Fruit fly (Drosophila melanogaster) whole organism, larva: ENCODE measurements around the gene RpS20.

ENCODE experiments used
- noc ChIP-seq: fragments of 200-800 bp; sonication (Bioruptor generic); optimal IDR thresholded peaks from 3 replicates; lab custom pipeline; 2019; ENCODE audit warnings: missing biosample characterization, mild to moderate bottlenecking, missing genetic modification characterization, moderate library complexity

Gene RpS20

dm6 chr3R:20802253-20802652, 19.7 kb upstream of the RpS20 start:
- no peak for TF ChIP-seq noc (tag; lab: Kevin White, UChicago)

dm6 chr3R:20816008-20816407, 6.0 kb upstream of the RpS20 start, which contains the start of gene Fancd2:
Gene Fancd2 (minus strand): TSS chr3R:20816190.
- no peak for TF ChIP-seq noc (tag; lab: Kevin White, UChicago)

- TF ChIP-seq noc (tag; lab: Kevin White, UChicago): no peak
Measured at dm6 chr3R:20818237-20818636, 3.7 kb upstream of the RpS20 start.

- no peak for TF ChIP-seq noc (tag; lab: Kevin White, UChicago)
Measured at dm6 chr3R:20818689-20819088, 3.3 kb upstream of the RpS20 start, which contains the start of gene CG17270. Gene CG17270 (minus strand): TSS chr3R:20818929.

dm6 chr3R:20823704-20824454, 1.9 kb downstream of the RpS20 start, which contains the start of gene CG17272:
Gene CG17272 (minus strand): TSS chr3R:20824239.
- no peak for TF ChIP-seq noc (tag; lab: Kevin White, UChicago)

dm6 chr3R:20826929-20827328, 4.9 kb downstream of the RpS20 start:
- TF ChIP-seq noc (tag; lab: Kevin White, UChicago): no peak

DNA sequence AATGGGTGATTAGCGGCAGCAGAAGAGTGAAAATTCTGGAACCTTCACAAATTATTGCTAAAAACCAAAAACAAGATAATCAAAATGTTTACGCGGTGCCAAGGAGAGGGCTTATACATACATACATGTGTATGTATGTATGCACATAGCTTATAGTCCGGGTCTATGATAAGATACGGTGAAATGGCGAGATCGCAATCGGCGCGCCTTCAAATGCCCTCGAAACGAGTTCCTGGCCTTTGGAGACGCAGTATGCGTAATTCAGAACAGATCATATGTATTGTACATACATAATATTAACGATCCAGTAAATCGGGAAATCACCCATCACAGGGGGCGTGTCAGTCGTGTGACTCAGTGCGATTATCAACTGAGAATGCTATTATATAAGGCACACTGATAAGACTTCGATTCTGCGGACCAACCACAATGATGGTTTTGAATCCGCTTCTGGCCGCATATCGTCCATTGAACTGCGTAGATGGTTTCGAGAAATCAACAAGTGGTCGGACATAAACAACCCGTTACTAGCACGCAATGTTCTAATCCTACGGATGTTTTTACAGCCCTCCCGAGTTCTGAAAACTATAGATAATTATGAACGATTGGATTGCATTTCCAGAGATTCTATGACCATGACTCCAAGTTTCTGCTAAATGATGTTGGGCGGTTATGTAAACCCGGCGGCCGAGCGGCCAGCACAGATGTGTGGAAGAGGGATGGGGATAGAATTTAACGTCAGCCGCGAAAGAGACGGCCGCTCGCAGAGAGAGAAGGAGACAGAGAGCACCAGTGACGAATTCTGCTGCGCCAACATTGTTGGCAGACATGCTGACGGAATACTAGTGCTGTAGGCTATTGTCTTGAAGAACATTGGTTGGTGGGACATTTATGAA, 6.8 kb downstream of the RpS20 start:
- TF ChIP-seq noc (tag; lab: Kevin White, UChicago): peak; percentile 70

dm6 chr3R:20829416-20830131, 7.6 kb downstream of the RpS20 start:
- no peak for TF ChIP-seq noc (tag; lab: Kevin White, UChicago)

DNA sequence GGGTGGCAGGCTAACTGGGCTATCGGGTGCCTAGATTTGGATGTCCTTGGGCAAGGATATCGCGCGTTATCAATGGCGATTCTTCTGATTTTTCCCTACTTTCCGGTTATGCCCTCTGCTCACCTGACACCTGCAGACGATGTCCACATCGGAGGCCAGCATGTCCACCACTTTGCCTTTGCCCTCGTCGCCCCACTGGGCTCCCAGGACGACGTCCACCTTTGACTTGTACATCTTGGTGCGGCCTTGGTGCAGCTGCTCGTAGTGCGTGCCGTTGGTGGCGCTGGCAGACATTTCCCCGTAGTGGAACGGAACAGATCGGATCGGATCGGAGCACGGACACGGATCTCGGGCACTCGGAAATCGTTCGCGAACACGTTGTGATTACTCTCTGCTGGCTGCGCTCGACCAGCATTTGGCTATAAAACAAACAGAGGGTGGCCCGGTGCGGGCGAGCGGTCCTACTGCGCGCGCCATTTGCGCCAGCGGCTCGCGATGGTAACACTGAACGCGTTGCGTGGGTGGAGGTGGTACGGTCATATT, 8.2 kb downstream of the RpS20 start, which contains the start of gene Adss:
Adss (minus strand) TSS at position 428 of the 543 bp plus-strand sequence.
- TF ChIP-seq noc (tag; lab: Kevin White, UChicago): peak; percentile 45

DNA sequence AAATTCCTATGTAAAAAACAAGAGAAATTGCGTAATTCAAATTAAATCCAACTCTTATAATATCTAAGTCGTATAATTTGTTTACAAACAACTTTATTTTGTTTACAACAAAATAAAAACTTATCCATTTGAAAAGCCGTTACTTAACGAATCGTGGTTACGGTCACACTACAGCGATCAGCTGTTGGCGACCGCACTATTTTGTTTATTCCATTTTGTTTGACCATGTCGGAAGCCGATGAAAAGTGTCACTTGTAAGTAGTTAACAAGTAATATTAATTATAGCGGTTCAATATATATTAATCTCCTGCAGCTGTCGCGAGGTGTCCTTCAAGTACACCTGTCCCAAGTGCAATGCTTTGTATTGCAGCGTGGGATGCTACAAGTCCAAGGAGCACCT, 9.0 kb downstream of the RpS20 start, which contains the start of gene CG31223:
CG31223 (plus strand) TSS at position 165 of the 400 bp plus-strand sequence.
- TF ChIP-seq noc (tag; lab: Kevin White, UChicago): no peak

DNA sequence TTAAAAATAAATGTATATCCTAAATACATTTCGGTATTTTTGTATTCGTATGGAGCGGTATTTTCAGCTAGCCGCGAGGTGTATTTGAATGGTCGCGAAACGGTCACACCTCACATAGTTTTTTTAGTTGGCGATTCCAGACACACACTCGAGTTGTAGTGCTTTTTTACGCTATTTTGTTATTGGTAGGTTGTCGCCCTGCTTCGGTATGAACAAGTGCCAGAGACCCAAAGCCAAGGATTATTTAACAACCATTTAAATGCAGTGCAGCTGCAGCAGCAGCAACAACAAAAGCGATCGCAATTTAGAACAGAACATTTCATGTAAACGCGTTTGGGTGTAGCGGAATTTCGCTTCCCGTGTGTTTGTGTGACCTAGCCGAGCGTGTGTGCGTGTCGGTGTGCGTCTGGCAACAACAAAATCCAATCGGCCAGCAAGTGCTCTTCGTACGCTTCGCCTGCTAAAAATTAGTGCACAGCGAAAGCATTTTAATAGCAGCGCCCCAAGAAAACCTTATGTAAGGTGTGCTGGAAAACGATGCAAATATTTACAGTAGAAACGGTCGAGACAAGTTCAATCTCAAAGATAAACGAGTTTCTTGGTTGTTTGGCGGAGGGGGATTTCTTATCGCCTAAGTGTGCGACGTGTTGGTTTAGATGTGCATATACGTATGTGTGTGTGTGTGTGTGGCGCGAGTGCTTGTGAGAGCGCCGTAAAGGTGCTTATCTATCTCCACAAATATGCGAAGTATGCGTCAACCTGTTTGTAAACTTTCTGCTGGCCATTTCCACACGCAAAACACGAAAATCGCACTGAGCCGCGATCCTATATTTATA, 10.9 kb downstream of the RpS20 start, which contains the start of gene Synd:
Synd (plus strand) TSS at position 111 of the 836 bp plus-strand sequence.
- TF ChIP-seq noc (tag; lab: Kevin White, UChicago): peak; percentile 62

DNA sequence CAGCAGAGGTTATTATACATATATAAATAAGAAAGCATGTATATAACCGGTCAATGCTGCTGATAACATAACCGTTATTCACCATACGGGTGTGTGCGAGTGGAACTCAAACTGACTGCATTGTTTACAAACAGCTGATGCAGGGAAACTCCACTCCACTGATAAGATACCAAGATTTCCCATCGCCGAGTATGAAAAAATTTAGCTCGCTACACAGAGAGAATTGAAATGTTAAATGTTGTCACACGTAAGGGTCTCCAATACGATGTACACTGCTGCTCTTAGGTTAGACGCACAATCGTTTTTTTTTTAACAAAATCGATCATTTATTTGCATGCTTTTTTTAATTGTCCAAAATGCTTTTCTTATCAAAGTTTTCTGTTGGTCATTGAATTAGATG, 11.7 kb downstream of the RpS20 start:
- no peak for TF ChIP-seq noc (tag; lab: Kevin White, UChicago)

DNA sequence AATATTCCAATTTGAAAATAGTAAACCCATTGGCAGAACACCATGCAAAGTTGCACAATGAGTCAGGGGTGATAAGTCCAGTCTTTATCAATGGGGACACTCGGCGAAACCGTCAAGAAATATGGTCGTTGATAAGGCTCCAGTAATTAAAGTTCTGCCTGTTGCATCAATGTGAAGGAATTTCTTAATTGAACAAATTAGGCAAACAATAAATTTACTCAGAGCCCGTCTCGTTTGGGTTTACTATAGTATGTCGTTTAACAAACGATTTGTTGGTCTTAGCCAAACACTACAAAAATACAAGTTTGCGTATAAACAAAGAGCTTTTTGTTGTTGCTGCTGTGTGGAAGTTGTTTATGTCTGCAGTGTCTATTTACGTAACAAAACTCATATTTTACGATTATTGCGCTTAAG, 12.8 kb downstream of the RpS20 start:
- TF ChIP-seq noc (tag; lab: Kevin White, UChicago): peak; percentile 16

DNA sequence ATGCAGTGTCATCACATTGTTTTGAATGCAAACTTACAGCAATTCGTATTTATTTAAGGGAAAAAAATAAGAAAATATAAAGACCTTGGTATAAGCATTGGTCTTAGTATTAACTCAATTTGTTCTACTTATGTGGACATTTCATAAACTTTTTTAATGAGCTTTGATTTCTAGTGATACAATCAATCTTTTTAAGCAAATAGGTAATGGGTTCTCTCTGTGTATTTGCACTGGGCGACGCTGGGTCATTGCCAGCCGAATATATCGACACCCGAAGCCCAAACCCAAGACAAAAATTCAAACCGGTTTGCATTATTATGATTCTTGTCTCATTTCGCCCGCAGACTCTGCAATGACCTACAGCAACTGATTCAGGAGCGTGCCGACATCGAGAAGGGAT, 13.6 kb downstream of the RpS20 start:
- TF ChIP-seq noc (tag; lab: Kevin White, UChicago): no peak
